Fruit fly (Drosophila melanogaster) whole organism, pupa: ENCODE measurements around the gene ATPsynD.

ENCODE experiments used
- CG10348 ChIP-seq: fragments of 200-800 bp; sonication (Bioruptor generic); IDR thresholded peaks from 2 replicates; pipeline ENCODE4 v1.3.6; 2022; ENCODE audit warnings: missing biosample characterization, missing genetic modification characterization
- CG12605 ChIP-seq: fragments of 200-800 bp; sonication (Bioruptor generic); IDR thresholded peaks from 2 replicates; pipeline ENCODE4 v1.3.6; 2022; ENCODE audit warnings: missing biosample characterization, missing genetic modification characterization
- CG13204 ChIP-seq: fragments of 200-800 bp; sonication (Bioruptor generic); optimal IDR thresholded peaks from 2 replicates; lab custom pipeline; 2018; ENCODE audit warnings: missing biosample characterization, mild to moderate bottlenecking, missing genetic modification characterization, moderate library complexity
- CG14655 ChIP-seq: fragments of 200-800 bp; sonication (Bioruptor generic); optimal IDR thresholded peaks from 3 replicates; lab custom pipeline; 2017; ENCODE audit warnings: mild to moderate bottlenecking, missing biosample characterization, missing genetic modification reagents, missing genetic modification characterization
- CG15710 ChIP-seq: fragments of 200-800 bp; sonication (Bioruptor generic); optimal IDR thresholded peaks from 2 replicates; lab custom pipeline; 2018; ENCODE audit warnings: missing biosample characterization, mild to moderate bottlenecking, missing genetic modification characterization, moderate library complexity
- CG17806 ChIP-seq: fragments of 200-800 bp; sonication (Bioruptor generic); optimal IDR thresholded peaks from 2 replicates; lab custom pipeline; 2018; ENCODE audit warnings: missing biosample characterization, mild to moderate bottlenecking, missing genetic modification characterization, moderate library complexity
- CG32121 ChIP-seq: fragments of 200-800 bp; sonication (Bioruptor generic); IDR thresholded peaks from 2 replicates; pipeline ENCODE4 v1.3.6; 2022; ENCODE audit warnings: missing biosample characterization, missing genetic modification characterization
- CG34367 ChIP-seq: fragments of 200-800 bp; sonication (Bioruptor generic); optimal IDR thresholded peaks from 2 replicates; lab custom pipeline; 2018; ENCODE audit warnings: missing biosample characterization, mild to moderate bottlenecking, missing genetic modification characterization
- CG4496 ChIP-seq: fragments of 200-800 bp; sonication (Bioruptor generic); IDR thresholded peaks from 3 replicates; pipeline ENCODE4 v1.3.6; 2022; ENCODE audit warnings: missing biosample characterization, missing genetic modification characterization
- CG8159 ChIP-seq: fragments of 200-800 bp; sonication (Bioruptor generic); optimal IDR thresholded peaks from 3 replicates; lab custom pipeline; 2018; ENCODE audit warnings: missing biosample characterization, mild to moderate bottlenecking, missing genetic modification characterization, moderate library complexity
- CG8301 ChIP-seq: fragments of 200-800 bp; sonication (Bioruptor generic); optimal IDR thresholded peaks from 2 replicates; lab custom pipeline; 2018; ENCODE audit warnings: missing biosample characterization, mild to moderate bottlenecking, missing genetic modification characterization
- CG9948 ChIP-seq: fragments of 200-800 bp; sonication (Bioruptor generic); optimal IDR thresholded peaks from 2 replicates; lab custom pipeline; 2018; ENCODE audit warnings: missing biosample characterization, mild to moderate bottlenecking, missing genetic modification characterization, moderate library complexity
- D1 ChIP-seq: fragments of 200-800 bp; sonication (Bioruptor generic); optimal IDR thresholded peaks from 2 replicates; lab custom pipeline; 2018; ENCODE audit warnings: missing biosample characterization, mild to moderate bottlenecking, missing genetic modification characterization, moderate library complexity
- EcR ChIP-seq: fragments of 200-800 bp; sonication (Bioruptor generic); optimal IDR thresholded peaks from 3 replicates; lab custom pipeline; 2019; ENCODE audit warnings: missing biosample characterization, missing genetic modification characterization, mild to moderate bottlenecking, moderate library complexity, missing genetic modification reagents
- Ets98B ChIP-seq: fragments of 200-800 bp; sonication (Bioruptor generic); IDR thresholded peaks from 2 replicates; pipeline ENCODE4 v1.3.6; 2022; ENCODE audit warnings: missing biosample characterization, missing genetic modification characterization
- Pif1A ChIP-seq: fragments of 200-800 bp; sonication (Bioruptor generic); optimal IDR thresholded peaks from 3 replicates; lab custom pipeline; 2016; ENCODE audit warnings: missing biosample characterization, missing genetic modification characterization
- Pif1B ChIP-seq: fragments of 200-800 bp; sonication (Bioruptor generic); optimal IDR thresholded peaks from 3 replicates; lab custom pipeline; 2016; ENCODE audit warnings: missing biosample characterization, missing genetic modification characterization
- Snoo ChIP-seq: fragments of 200-800 bp; sonication (Bioruptor generic); optimal IDR thresholded peaks from 3 replicates; lab custom pipeline; 2017; ENCODE audit warnings: missing biosample characterization, mild to moderate bottlenecking, missing genetic modification characterization, inconsistent platforms
- fd96Ca ChIP-seq: fragments of 200-800 bp; sonication (Bioruptor generic); IDR thresholded peaks from 3 replicates; pipeline ENCODE4 v1.3.6; 2022; ENCODE audit warnings: missing biosample characterization, missing genetic modification characterization
- gl ChIP-seq: fragments of 200-800 bp; sonication (Bioruptor generic); optimal IDR thresholded peaks from 2 replicates; lab custom pipeline; 2018; ENCODE audit warnings: missing biosample characterization, mild to moderate bottlenecking, missing genetic modification characterization
- rn ChIP-seq: fragments of 200-800 bp; sonication (Bioruptor generic); IDR thresholded peaks from 2 replicates; pipeline ENCODE4 v1.3.6; 2022; ENCODE audit warnings: missing biosample characterization, missing genetic modification characterization

Gene ATPsynD

dm6 chr3R:19094799-19095418 is at the start of gene ATPsynD, which contains the start of gene mRpL55:
Gene ATPsynD (plus strand): TSS chr3R:19095000.
Gene mRpL55 (minus strand): TSS chr3R:19094905.
- no peak for TF ChIP-seq Snoo (tag; lab: Kevin White, UChicago)
- TF ChIP-seq fd96Ca (GFP tag; lab: Robert Waterston, UW): no peak
- TF ChIP-seq CG14655 (GFP tag; lab: Kevin White, UChicago): no peak
- no peak for TF ChIP-seq CG12605
- no peak for TF ChIP-seq CG17806 (tag; lab: Kevin White, UChicago)
- no peak for TF ChIP-seq CG15710
- no peak for TF ChIP-seq CG8159 (tag; lab: Kevin White, UChicago)
- TF ChIP-seq D1 (tag; lab: Kevin White, UChicago): no peak
- no peak for TF ChIP-seq Pif1A (GFP tag; lab: Kevin White, UChicago)
- no peak for TF ChIP-seq CG9948
- no peak for TF ChIP-seq CG13204 (GFP tag; lab: Kevin White, UChicago)
- TF ChIP-seq Ets98B (GFP tag; lab: Robert Waterston, UW): no peak

dm6 chr3R:19051247-19051646 is 43.6 kb upstream of the ATPsynD start:
- TF ChIP-seq CG34367 (tag; lab: Kevin White, UChicago) (no peak), fd96Ca (GFP tag; lab: Robert Waterston, UW) (no peak), Pif1B (GFP tag; lab: Kevin White, UChicago) (no peak), CG10348 (GFP tag; lab: Robert Waterston, UW) (no peak), Snoo (tag; lab: Kevin White, UChicago) (no peak), CG9948 (no peak), CG32121 (GFP tag; lab: Robert Waterston, UW) (no peak), CG12605 (no peak), CG8301 (tag; lab: Kevin White, UChicago) (no peak), rn (GFP tag; lab: Robert Waterston, UW) (no peak), CG14655 (GFP tag; lab: Kevin White, UChicago) (no peak), CG4496 (GFP tag; lab: Robert Waterston, UW) (no peak), CG8159 (tag; lab: Kevin White, UChicago) (no peak)

- no peak for TF ChIP-seq rn (GFP tag; lab: Robert Waterston, UW)
- TF ChIP-seq CG12605: no peak
- no peak for TF ChIP-seq CG8159 (tag; lab: Kevin White, UChicago)
- no peak for TF ChIP-seq CG17806 (tag; lab: Kevin White, UChicago)
- no peak for TF ChIP-seq CG13204 (GFP tag; lab: Kevin White, UChicago)
- no peak for TF ChIP-seq CG34367 (tag; lab: Kevin White, UChicago)
- TF ChIP-seq CG10348 (GFP tag; lab: Robert Waterston, UW): no peak
- no peak for TF ChIP-seq CG8301 (tag; lab: Kevin White, UChicago)
- TF ChIP-seq Pif1A (GFP tag; lab: Kevin White, UChicago): no peak
- TF ChIP-seq CG9948: no peak
- no peak for TF ChIP-seq CG14655 (GFP tag; lab: Kevin White, UChicago)
- TF ChIP-seq, all 21 proteins: peak for 0
Observed at dm6 chr3R:19052475-19052874, 42.3 kb upstream of the ATPsynD start.

- no peak for TF ChIP-seq fd96Ca (GFP tag; lab: Robert Waterston, UW)
- TF ChIP-seq Snoo (tag; lab: Kevin White, UChicago): no peak
- TF ChIP-seq CG8301 (tag; lab: Kevin White, UChicago): no peak
- TF ChIP-seq EcR (GFP tag; lab: Kevin White, UChicago): peak; percentile 68
Observed at dm6 chr3R:19054839-19055238, 40.0 kb upstream of the ATPsynD start.

- TF ChIP-seq fd96Ca (GFP tag; lab: Robert Waterston, UW) (0 out of 3 replicates have a peak, but pooled peaks have one; percentile 24), Ets98B (GFP tag; lab: Robert Waterston, UW) (peak; percentile 32; the same call in 1 of the 2 replicates), CG4496 (GFP tag; lab: Robert Waterston, UW) (peak; percentile 56; the same call in 1 of the 3 replicates), Pif1A (GFP tag; lab: Kevin White, UChicago) (peak; percentile 34), Pif1B (GFP tag; lab: Kevin White, UChicago) (peak; percentile 53), EcR (GFP tag; lab: Kevin White, UChicago) (peak; percentile 32), CG13204 (GFP tag; lab: Kevin White, UChicago) (peak; percentile 42), CG10348 (GFP tag; lab: Robert Waterston, UW) (no peak), CG8301 (tag; lab: Kevin White, UChicago) (no peak), CG32121 (GFP tag; lab: Robert Waterston, UW) (no peak), gl (tag; lab: Kevin White, UChicago) (peak; percentile 27)
- TF ChIP-seq, all 21 proteins: peak for 8
Observed at dm6 chr3R:19056884-19057283, 37.9 kb upstream of the ATPsynD start.

dm6 chr3R:19058384-19058783 is 36.4 kb upstream of the ATPsynD start:
- TF ChIP-seq fd96Ca (GFP tag; lab: Robert Waterston, UW) (no peak), EcR (GFP tag; lab: Kevin White, UChicago) (no peak), CG32121 (GFP tag; lab: Robert Waterston, UW) (no peak), CG13204 (GFP tag; lab: Kevin White, UChicago) (no peak), Pif1A (GFP tag; lab: Kevin White, UChicago) (no peak), gl (tag; lab: Kevin White, UChicago) (no peak), CG8159 (tag; lab: Kevin White, UChicago) (peak; percentile 55), CG12605 (no peak), Pif1B (GFP tag; lab: Kevin White, UChicago) (no peak), CG17806 (tag; lab: Kevin White, UChicago) (peak; percentile 39), Snoo (tag; lab: Kevin White, UChicago) (no peak), CG10348 (GFP tag; lab: Robert Waterston, UW) (no peak), Ets98B (GFP tag; lab: Robert Waterston, UW) (no peak), CG15710 (peak; percentile 16), CG14655 (GFP tag; lab: Kevin White, UChicago) (peak; percentile 0), CG34367 (tag; lab: Kevin White, UChicago) (no peak), D1 (tag; lab: Kevin White, UChicago) (no peak), CG4496 (GFP tag; lab: Robert Waterston, UW) (no peak), rn (GFP tag; lab: Robert Waterston, UW) (no peak), CG9948 (peak; percentile 22), CG8301 (tag; lab: Kevin White, UChicago) (peak; percentile 23)
